Worm (Caenorhabditis elegans) whole organism, L2 larva: Measurements from ENCODE around the gene T24E12.12.

Source experiments
- C34F6.9 ChIP-seq: fragments of 150-350 bp; optimal IDR thresholded peaks from 2 replicates; lab custom pipeline; 2014; ENCODE audit warnings: missing biosample characterization, missing genetic modification characterization
- F13H6.1 ChIP-seq: sonication (generic microtip); optimal IDR thresholded peaks from 2 replicates; lab custom pipeline; 2016; ENCODE audit warnings: missing genetic modification characterization, missing compliant biosample characterization
- dmd-4 ChIP-seq: sonication (generic microtip); optimal IDR thresholded peaks from 2 replicates; lab custom pipeline; 2017; ENCODE audit warnings: missing biosample characterization, missing genetic modification characterization
- egl-27 ChIP-seq: sonication (generic microtip); optimal IDR thresholded peaks from 3 replicates; lab custom pipeline; 2017; ENCODE audit warnings: missing biosample characterization, missing genetic modification reagents, missing genetic modification characterization
- lin-13 ChIP-seq: fragments of 150-350 bp; optimal IDR thresholded peaks from 2 replicates; lab custom pipeline; 2014; ENCODE audit warnings: missing biosample characterization, missing genetic modification reagents, missing genetic modification characterization
- nhr-10 ChIP-seq: sonication (generic microtip); optimal IDR thresholded peaks from 2 replicates; lab custom pipeline; 2017; ENCODE audit warnings: missing biosample characterization, missing genetic modification characterization
- nhr-12 ChIP-seq: fragments of 150-350 bp; optimal IDR thresholded peaks from 2 replicates; lab custom pipeline; 2014; ENCODE audit warnings: missing biosample characterization, missing genetic modification characterization
- nhr-25 ChIP-seq: fragments of 150-350 bp; sonication (generic microtip); optimal IDR thresholded peaks from 3 replicates; lab custom pipeline; 2014; ENCODE audit warnings: missing biosample characterization, missing genetic modification characterization
- nhr-77 ChIP-seq: fragments of 150-350 bp; optimal IDR thresholded peaks from 2 replicates; lab custom pipeline; 2014; ENCODE audit warnings: missing biosample characterization, missing genetic modification characterization
- skn-1 ChIP-seq: sonication (generic microtip); optimal IDR thresholded peaks from 2 replicates; lab custom pipeline; 2017; ENCODE audit warnings: missing biosample characterization, missing genetic modification characterization
- sma-9 ChIP-seq, 2 experiments: fragments of 150-350 bp in 1 of 2; sonication (generic microtip) in 1 of 2; optimal IDR thresholded peaks; 2 replicates each; lab custom pipeline; 2014 to 2016; ENCODE audit warnings: missing genetic modification characterization in 2 of 2, mild to moderate bottlenecking in 1 of 2, missing biosample characterization in 1 of 2, missing compliant biosample characterization in 1 of 2, missing genetic modification reagents in 1 of 2, moderate library complexity in 1 of 2
- snpc-4 ChIP-seq: fragments of 150-350 bp; optimal IDR thresholded peaks from 2 replicates; lab custom pipeline; 2014; ENCODE audit warnings: missing biosample characterization, missing genetic modification characterization
- unc-62 ChIP-seq: fragments of 150-350 bp; optimal IDR thresholded peaks from 2 replicates; lab custom pipeline; 2014; ENCODE audit warnings: missing biosample characterization, missing genetic modification reagents, missing genetic modification characterization
- ztf-11 ChIP-seq: sonication (generic microtip); optimal IDR thresholded peaks from 2 replicates; lab custom pipeline; 2017; ENCODE audit warnings: missing biosample characterization, missing genetic modification characterization

ce11 chrII:3777802-3778201 is 18.7 kb downstream of the T24E12.12 start:
- TF ChIP-seq nhr-77 (tag; lab: Kevin White, UChicago) (no peak), F13H6.1 (tag; lab: Kevin White, UChicago) (no peak), sma-9 (GFP tag; optimal IDR thresholded peaks at IDR 0.05; lab: Kevin White, UChicago) (no peak), sma-9 (tag; optimal IDR thresholded peaks at IDR 0.05; lab: Kevin White, UChicago) (no peak), nhr-12 (tag; lab: Kevin White, UChicago) (no peak), egl-27 (tag; lab: Kevin White, UChicago) (no peak), unc-62 (GFP tag; lab: Kevin White, UChicago) (no peak), lin-13 (GFP tag; lab: Kevin White, UChicago) (no peak), skn-1 (tag; lab: Kevin White, UChicago) (no peak), nhr-25 (tag; lab: Kevin White, UChicago) (no peak), C34F6.9 (tag; lab: Kevin White, UChicago) (no peak), dmd-4 (tag; lab: Kevin White, UChicago) (no peak), nhr-10 (no peak), snpc-4 (tag; lab: Kevin White, UChicago) (no peak), ztf-11 (no peak)
